Fruit fly (Drosophila melanogaster): Measurements from ENCODE around the gene PIG-L.
A peak's percentile ranks its signal among the peaks of the same experiment; 100 is the strongest.

The PIG-L gene

DNA sequence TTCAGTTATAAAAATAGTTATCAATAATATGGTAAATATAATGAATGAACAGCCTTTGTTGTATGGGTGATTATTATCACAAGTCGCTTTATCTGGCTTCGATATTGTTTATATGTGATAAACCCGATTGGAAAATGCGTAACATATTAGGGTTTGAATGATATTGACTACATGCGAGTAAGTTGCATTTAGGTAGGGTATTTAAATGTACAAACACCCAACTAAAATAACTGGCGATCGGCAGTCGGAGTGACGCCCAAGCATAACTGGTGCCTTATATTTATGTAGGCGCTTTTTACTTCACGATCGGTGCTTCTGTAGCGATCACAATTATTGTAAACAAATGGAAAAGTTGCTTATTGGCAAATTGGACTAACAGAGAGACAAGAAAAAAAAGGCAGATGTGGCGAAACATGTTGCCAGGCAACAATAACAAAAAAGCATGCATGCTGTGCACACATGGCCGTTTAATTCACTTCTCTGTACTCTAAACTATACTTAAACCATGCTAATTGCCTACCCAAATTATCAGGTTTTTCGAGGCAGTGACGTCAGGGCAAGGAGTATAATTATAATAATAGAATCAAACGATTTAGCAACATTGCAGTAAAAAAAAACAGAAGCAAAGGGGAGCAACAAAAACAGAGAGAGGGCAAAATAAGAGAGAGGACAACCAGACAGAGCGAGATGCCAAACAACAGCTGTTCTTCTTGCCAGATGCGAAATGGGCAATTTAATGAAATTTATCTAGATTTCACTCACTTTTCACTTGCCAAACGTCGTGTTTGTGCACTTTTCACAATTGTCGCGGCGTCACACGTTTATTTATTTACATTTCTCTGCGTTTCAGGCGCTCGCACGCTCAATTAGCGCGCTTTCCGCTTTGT lies 13.5 kb downstream of the PIG-L start:
- no peak for TF ChIP-seq noc (tag; optimal IDR thresholded peaks at IDR 0.05)

DNA sequence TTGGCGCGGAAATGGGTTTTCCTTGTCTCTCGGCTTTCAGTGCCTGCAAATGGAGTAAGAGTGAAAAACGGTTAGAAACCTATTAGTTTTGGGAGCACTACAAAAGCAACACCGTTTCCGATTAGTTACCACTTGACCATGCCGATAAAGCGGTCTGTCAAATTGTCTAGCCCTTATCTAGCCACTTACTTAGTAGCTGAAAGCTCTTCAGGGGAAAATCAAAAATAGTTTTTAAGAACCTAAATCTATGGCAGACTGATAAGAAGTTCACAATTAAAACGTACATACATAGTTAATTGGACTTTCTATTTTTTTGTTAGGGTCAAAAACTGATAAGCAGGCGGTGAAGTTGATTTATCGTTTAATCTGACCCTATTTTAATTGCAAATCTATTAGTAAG lies 14.5 kb downstream of the PIG-L start:
- peak; percentile 68 for TF ChIP-seq noc (tag; optimal IDR thresholded peaks at IDR 0.05)

DNA sequence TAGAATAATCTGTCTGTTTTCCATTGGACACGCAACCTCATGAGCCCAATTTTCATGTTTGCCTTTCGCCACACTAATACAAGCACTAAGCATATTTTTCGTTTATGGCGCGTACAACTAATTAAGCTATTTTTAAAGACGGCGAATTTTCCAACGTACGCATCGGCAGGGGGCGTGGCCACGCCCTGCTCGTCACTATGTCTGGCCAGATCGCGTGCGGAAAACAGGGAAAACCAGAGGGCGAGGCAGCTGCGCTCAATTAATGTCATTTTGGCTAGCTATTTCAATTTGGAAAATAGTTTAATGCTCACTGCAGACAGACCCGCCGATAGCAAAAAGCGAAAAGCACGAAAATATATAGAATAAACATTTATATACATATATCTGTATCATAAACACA lies 16.4 kb downstream of the PIG-L start:
- TF ChIP-seq noc (tag; optimal IDR thresholded peaks at IDR 0.05): no peak

DNA sequence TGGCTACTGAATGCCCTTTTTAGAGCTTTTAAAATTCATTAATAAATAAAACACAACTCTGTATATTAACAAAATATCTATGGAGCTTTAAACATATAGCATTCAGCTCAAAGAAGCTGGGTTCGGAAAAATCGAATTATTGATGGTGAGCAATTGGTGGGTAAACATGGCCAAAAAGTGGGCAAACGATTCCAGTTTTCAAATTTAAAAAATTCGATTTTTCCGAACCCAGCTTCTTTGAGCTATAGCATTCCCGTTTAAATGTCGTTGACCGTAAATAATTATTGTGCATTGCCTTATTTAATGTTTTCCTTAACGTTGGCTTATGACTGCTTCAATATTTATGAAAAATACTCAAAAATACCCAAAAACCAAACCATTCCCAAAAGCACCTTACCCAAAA lies 19.5 kb downstream of the PIG-L start:
- no peak for TF ChIP-seq noc (tag; optimal IDR thresholded peaks at IDR 0.05)

DNA sequence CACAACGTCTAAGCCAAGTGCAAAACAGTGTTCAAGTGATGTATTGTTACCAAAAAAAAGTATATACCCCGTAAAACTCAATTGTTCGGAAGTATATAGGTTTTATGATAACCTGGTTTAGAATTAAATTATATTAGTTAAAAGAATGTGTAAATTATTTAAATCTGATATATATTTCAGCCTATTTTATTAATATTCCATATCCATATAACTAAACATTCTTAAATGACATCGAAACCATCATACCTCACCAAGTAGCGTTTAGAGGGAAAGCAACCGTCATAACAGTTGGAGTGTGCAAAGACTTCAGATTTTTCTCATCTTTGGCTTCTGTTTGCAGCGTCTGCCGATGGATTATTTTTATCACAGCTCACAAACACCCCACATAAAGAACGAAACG lies 21.7 kb downstream of the PIG-L start:
- peak; percentile 86 for TF ChIP-seq noc (tag; optimal IDR thresholded peaks at IDR 0.05)

DNA sequence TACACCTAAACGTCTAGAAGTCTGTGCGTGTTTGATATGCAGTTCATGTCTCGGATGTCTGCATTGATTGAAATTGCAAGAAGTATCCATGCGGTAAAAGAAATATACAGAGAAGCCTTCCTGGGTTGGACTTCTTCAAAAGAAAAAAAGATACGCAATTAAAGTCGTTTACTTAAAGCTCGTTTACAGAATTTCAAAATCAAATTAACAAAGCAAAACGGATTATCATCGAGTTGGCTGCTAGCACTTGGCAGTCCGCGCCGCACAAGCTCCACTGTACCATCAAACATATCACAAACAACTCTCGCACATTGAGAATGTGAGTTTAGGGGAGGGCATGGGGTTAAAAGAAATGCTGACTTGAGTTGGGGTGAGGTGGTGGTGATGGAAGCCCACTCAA lies 22.7 kb downstream of the PIG-L start:
- TF ChIP-seq noc (tag; optimal IDR thresholded peaks at IDR 0.05): peak; percentile 4

DNA sequence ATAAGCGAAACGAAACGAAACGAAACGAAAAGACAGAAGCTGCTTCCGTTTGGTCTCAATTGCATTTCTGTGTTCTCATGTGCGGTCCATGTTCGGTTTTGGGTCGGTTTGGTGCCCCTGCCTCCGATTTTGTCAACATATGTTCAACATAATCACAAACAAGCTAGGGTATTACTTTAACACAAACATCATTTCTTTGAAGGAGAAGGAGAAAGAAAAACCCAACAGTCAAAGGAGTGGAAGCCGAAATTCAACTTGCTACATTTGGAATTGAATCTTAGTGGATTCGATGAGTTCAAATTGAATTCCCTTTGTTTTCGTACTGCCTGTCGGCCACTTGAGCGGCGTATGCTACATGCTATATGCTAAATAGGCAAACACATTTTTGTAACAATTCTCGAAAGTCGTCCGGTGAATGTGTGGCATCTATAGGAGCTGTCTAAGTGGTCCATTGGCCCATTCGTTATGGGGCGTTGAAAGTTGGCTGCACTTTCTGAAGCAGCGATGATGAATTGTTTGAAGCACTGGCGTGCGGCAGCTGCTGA lies 23.5 kb downstream of the PIG-L start:
- no peak for TF ChIP-seq noc (tag; optimal IDR thresholded peaks at IDR 0.05)

DNA sequence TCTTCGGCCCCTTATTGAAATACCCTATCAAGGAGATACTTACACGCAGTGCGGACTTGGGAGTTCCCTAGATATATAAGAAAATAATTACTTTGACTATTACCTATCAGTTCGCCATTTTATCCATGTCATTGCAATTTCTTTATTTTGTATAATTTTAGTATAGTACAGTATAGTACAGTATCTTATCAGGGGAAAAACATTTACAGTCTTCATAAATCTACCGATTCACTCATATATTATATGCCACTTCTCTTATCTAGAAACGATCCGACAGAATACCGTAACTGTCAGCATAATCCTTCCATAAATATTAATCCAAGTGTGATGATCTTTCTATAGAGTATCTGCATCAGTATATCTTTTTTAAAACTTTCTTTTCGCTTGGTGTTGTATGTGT lies 24.7 kb downstream of the PIG-L start:
- no peak for TF ChIP-seq noc (tag; optimal IDR thresholded peaks at IDR 0.05)

DNA sequence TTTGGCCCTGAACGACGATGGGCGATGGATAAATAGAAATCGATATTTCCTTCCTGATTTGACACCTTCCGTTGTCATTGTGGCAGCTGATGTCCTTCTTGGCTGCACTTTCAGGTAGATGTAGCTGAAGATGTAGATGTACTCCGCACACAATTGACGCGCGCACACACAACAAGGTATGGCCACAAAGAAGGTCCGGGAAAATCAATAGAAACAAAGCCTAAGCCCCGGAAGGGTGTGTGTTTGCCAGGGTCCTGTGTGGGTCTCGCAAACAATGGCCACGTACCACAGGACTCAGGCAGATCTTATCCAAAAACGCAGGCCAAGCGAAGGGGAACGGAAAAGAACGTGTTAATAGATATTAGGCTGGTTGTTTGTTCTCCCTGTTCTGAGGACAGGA lies 25.7 kb downstream of the PIG-L start:
- no peak for TF ChIP-seq noc (tag; optimal IDR thresholded peaks at IDR 0.05)

DNA sequence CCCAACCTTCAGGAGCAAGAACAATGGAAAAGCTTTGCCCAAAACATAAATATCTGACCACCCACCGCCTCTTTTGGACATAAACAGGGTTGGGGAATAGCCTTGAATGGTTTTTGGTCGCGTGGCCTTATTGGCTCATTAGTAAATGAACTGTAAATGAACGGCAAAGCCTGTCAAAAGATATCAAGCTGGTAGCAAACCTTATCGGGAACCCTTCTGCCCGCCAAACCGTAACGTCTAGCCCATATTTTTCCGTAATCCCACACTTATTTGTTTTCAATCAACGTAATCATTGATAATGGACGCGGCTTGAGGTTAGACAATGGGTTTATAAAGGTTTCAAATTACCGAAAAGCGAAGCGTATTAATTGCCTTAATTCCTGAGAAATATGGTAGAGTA lies 35.8 kb downstream of the PIG-L start:
- no peak for TF ChIP-seq noc (tag; optimal IDR thresholded peaks at IDR 0.05)

DNA sequence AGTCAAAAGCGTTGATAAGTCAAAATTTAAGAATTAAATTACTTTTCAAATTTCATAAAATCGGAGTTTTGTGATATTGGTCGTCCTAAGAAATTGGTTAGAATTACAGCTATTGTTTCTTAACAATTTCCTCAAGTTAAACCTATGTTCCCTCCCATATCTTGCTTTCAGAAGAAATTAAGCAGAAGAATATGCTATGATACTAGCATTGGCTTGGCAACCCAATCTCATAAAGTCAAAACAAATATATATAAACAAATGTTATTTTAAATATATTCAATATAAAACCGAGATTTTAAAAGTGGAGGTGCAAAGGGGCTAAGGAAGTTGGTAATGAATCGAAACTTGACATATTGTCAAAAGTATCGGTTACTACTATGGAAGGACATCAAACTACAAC lies 48.5 kb downstream of the PIG-L start, which contains the start of gene CG31213:
Gene CG31213 (plus strand): TSS at position 301 of the 400 bp plus-strand sequence.
- no peak for TF ChIP-seq noc (tag; optimal IDR thresholded peaks at IDR 0.05)

DNA sequence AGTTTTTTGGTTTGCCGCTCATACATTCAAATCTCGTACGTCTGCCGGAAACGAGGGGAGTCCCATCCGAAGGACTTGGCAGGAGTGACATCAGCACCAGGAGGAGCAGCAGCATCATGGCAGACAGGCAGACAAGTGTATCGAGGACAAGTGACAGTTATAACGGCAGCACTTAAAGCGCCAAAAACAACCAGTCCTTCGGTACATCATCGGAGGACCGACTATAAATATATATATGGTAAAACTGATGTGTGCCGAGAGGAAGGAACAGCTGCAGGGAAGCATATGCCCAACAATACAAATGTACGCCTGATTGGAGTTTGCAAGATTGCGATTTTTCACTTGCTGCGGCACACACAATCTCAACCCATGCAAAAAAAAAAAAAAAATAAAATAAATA lies 52.4 kb downstream of the PIG-L start:
- no peak for TF ChIP-seq noc (tag; optimal IDR thresholded peaks at IDR 0.05)

Data from whole organism, larva.